Worm (Caenorhabditis elegans): ENCODE measurements around the gene T19D7.6.

T19D7.6 gene

DNA sequence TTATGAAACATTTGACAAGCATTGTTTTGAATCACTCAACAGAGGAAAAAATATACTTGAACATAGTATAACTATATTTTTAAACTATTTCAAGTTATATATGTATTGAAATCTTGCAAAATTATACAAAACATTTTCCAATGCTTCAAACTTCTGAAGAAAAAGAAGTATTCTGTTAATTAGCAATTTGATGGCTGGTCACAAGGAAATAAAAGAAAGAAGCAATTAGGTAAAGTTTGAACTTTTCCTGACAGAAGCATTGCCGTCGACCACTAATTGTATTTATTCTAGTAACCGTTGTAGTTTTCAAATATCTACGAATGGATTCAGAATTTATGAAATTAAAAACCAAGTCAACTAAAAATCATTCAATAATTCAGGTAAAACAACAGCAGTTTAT, 18.0 kb upstream of the T19D7.6 start:
- TF ChIP-seq zag-1 (tag; optimal IDR thresholded peaks at IDR 0.05): no peak

DNA sequence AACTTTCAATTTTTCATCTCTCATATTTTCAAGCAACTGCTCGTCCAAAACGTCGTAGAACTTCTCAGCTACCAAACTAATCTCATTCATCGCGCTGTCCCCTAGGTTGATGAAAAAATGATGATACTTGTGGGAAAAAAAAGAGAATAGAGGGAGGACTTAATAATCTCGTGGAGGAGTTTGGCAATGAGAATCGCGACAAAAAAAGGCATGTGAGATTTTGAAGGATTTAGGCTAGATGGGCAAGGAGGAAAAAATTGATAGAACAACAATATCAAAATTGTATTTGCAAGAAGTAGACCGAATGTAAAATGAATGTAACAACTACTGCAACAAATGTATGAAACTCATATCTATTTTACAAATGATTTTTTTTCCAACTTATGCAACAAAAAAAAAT, 12.1 kb upstream of the T19D7.6 start, which contains the start of gene Y9C12A.1:
Gene Y9C12A.1 (minus strand): TSS at position 101 of the 400 bp plus-strand sequence.
- TF ChIP-seq fkh-10 (GFP tag; optimal IDR thresholded peaks at IDR 0.05) (no peak), R02D3.7 (tag; optimal IDR thresholded peaks at IDR 0.05) (no peak), tbx-2 (tag; optimal IDR thresholded peaks at IDR 0.05) (no peak), snpc-4 (tag; optimal IDR thresholded peaks at IDR 0.05) (no peak), nhr-23 (tag; optimal IDR thresholded peaks at IDR 0.05) (no peak), pha-4 (tag; optimal IDR thresholded peaks at IDR 0.05) (no peak), ama-1 (optimal IDR thresholded peaks at IDR 0.05) (no peak), sea-2 (GFP tag; optimal IDR thresholded peaks at IDR 0.05) (no peak), pqm-1 (tag; optimal IDR thresholded peaks at IDR 0.05) (no peak), lin-15B (tag; optimal IDR thresholded peaks at IDR 0.05) (no peak), skn-1 (tag; optimal IDR thresholded peaks at IDR 0.05) (no peak), nhr-67 (tag; optimal IDR thresholded peaks at IDR 0.05) (no peak), nhr-76 (tag; optimal IDR thresholded peaks at IDR 0.05) (no peak), elt-1 (tag; optimal IDR thresholded peaks at IDR 0.05) (no peak)

ce11 chrX:681413-681812, 10.8 kb upstream of the T19D7.6 start:
- TF ChIP-seq elt-2 (tag; optimal IDR thresholded peaks at IDR 0.05): no peak
- no peak for TF ChIP-seq elt-1 (tag; optimal IDR thresholded peaks at IDR 0.05)
- TF ChIP-seq daf-12 (tag; optimal IDR thresholded peaks at IDR 0.05): no peak
- TF ChIP-seq nhr-237 (tag; optimal IDR thresholded peaks at IDR 0.05): no peak
- TF ChIP-seq mdl-1 (tag; optimal IDR thresholded peaks at IDR 0.05): no peak
- TF ChIP-seq pha-4 (tag; optimal IDR thresholded peaks at IDR 0.05): no peak
- TF ChIP-seq eor-1 (tag; optimal IDR thresholded peaks at IDR 0.05): no peak
- no peak for TF ChIP-seq lin-15B (tag; optimal IDR thresholded peaks at IDR 0.05)
- no peak for TF ChIP-seq lsy-12 (tag; optimal IDR thresholded peaks at IDR 0.05)
- no peak for TF ChIP-seq snpc-4 (tag; optimal IDR thresholded peaks at IDR 0.05)
- TF ChIP-seq ceh-9 (tag; optimal IDR thresholded peaks at IDR 0.05): no peak
- TF ChIP-seq fkh-2 (tag; optimal IDR thresholded peaks at IDR 0.05): no peak
- no peak for TF ChIP-seq fos-1 (tag; optimal IDR thresholded peaks at IDR 0.05)
- no peak for TF ChIP-seq nhr-23 (tag; optimal IDR thresholded peaks at IDR 0.05)
- no peak for TF ChIP-seq nhr-43 (tag; optimal IDR thresholded peaks at IDR 0.05; ENCODE audit: poor library complexity, severe bottlenecking)
- no peak for TF ChIP-seq unc-62 (GFP tag; optimal IDR thresholded peaks at IDR 0.05)
- no peak for TF ChIP-seq ama-1 (optimal IDR thresholded peaks at IDR 0.05)
- no peak for TF ChIP-seq nhr-77 (tag; optimal IDR thresholded peaks at IDR 0.05)
- TF ChIP-seq nhr-67 (tag; optimal IDR thresholded peaks at IDR 0.05): no peak
- TF ChIP-seq ceh-16 (tag; optimal IDR thresholded peaks at IDR 0.05): no peak

DNA sequence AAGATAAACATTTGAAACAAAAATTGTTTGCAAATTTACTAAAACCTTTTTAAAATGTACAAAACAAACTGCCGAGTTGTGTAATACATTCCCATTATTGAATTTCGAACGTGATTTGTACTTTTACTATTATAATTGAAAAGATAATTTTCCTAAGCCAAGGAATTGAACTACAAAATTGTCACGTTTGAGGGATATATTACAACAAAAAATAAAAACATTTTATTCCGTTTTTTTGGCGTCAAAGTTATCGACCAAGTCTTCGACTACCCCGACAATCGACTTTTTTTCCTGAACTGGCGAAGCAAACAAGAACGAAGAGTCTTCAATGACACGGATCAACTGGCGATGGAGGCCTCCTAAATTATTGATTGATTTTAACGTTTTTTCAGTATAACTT, 10.3 kb upstream of the T19D7.6 start, which contains the start of gene T19D7.7:
Gene T19D7.7 (minus strand): TSS at position 101 of the 400 bp plus-strand sequence.
- no peak for TF ChIP-seq nhr-11 (tag; optimal IDR thresholded peaks at IDR 0.05)
- TF ChIP-seq hmg-11 (tag; optimal IDR thresholded peaks at IDR 0.05): no peak
- TF ChIP-seq lsy-12 (tag; optimal IDR thresholded peaks at IDR 0.05): no peak
- no peak for TF ChIP-seq nhr-77 (tag; optimal IDR thresholded peaks at IDR 0.05)
- TF ChIP-seq skn-1 (tag; optimal IDR thresholded peaks at IDR 0.05): no peak
- no peak for TF ChIP-seq lin-15B (tag; optimal IDR thresholded peaks at IDR 0.05)
- TF ChIP-seq mml-1 (tag; optimal IDR thresholded peaks at IDR 0.05): no peak
- no peak for TF ChIP-seq nhr-67 (tag; optimal IDR thresholded peaks at IDR 0.05)
- no peak for TF ChIP-seq ZK546.5 (tag; optimal IDR thresholded peaks at IDR 0.05)
- no peak for TF ChIP-seq ceh-82 (tag; optimal IDR thresholded peaks at IDR 0.05)
- TF ChIP-seq ceh-16 (tag; optimal IDR thresholded peaks at IDR 0.05): no peak
- TF ChIP-seq sea-2 (GFP tag; optimal IDR thresholded peaks at IDR 0.05): no peak
- no peak for TF ChIP-seq tbx-2 (tag; optimal IDR thresholded peaks at IDR 0.05)
- TF ChIP-seq fkh-2 (tag; optimal IDR thresholded peaks at IDR 0.05): no peak
- TF ChIP-seq ceh-28 (tag; optimal IDR thresholded peaks at IDR 0.05): no peak
- TF ChIP-seq pqm-1 (tag; optimal IDR thresholded peaks at IDR 0.05): no peak

DNA sequence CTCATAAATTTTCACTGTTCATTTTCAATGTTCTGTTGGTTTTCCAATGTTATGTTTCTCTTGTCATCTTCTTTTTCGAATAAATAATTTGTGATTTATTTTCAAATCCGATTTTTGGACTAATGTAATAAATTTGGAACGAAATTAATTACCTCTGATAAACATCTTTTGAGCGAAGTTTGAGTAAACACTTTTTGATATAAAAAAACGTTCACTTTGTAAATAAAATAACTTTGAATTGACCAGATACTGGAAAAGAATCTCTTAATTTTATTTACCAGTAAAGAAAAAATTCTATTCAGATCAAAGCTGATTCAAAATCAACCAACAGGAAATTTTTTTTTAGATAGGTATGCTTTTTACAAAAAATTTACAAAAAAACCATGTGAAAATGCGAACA, 1.2 kb upstream of the T19D7.6 start, which contains the start of gene lgc-32:
Gene lgc-32 (plus strand): TSS at position 301 of the 400 bp plus-strand sequence.
- TF ChIP-seq mml-1 (tag; optimal IDR thresholded peaks at IDR 0.05) (no peak), nhr-237 (tag; optimal IDR thresholded peaks at IDR 0.05) (no peak), fos-1 (tag; optimal IDR thresholded peaks at IDR 0.05) (no peak)

Data from whole organism, L3 larva.